Worm (Caenorhabditis elegans) whole organism, early embryonic: Measurements from ENCODE around the gene shpk-1.

Experiments used
- hmbx-1 ChIP-seq: sonication (generic microtip); optimal IDR thresholded peaks from 2 replicates; lab custom pipeline; 2016; ENCODE audit warnings: mild to moderate bottlenecking, missing genetic modification characterization, missing compliant biosample characterization
- hnd-1 ChIP-seq: sonication (generic microtip); optimal IDR thresholded peaks from 2 replicates; lab custom pipeline; 2016; ENCODE audit warnings: missing genetic modification characterization, missing compliant biosample characterization
- sea-1 ChIP-seq: fragments of 200-800 bp; sonication (Bioruptor generic); conservative IDR thresholded peaks from 2 replicates; pipeline ENCODE4 v1.3.6; 2022; ENCODE audit warnings: missing genetic modification characterization, missing compliant biosample characterization

ce11 chrIII:13625650-13626430, 18.0 kb downstream of the shpk-1 start:
- TF ChIP-seq sea-1 (GFP tag; lab: Robert Waterston, UW) (no peak), hmbx-1 (tag; lab: Kevin White, UChicago) (no peak), hnd-1 (tag; lab: Kevin White, UChicago) (no peak)
